Fruit fly (Drosophila melanogaster): Measurements from ENCODE around the gene CG3168.

The CG3168 gene

DNA sequence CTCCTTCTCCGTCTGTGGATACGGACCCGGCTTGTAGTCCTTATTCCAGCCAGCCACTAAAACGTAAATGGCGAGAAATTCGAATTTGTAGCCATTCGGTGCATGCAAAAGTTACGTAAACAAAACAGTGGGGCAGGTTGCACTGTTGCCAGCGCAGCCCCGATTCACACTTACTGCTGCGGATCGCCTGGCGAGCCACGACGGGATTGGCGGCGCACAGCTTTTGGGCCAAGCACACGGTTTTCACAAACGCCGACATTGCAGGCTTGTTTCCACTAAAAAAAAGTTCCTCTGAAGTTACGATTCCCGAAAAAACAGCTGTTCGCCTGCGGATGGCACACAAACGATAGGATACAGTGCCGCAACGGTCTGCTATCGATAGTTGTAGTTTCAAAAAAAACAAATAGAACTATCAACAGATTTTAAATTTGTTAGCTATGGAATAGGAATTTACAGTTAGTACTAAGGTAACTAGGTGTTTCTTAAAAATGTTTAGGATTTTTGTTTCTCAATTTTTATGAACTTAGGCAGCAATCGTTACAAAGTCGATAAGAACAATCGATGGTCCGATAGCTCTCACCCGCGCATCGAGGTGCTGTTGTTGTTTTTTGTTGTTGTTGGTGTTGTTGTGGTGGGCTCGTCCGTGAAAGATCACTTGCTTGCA is 61.8 kb downstream of the CG3168 start, which contains the start of gene Fum1 (continued):
- peak; percentile 70; the same call in 2 of the 3 replicates for TF ChIP-seq Opbp (GFP tag; IDR thresholded peaks at IDR 0.05; ENCODE audit: partially characterized antibody)
- peak; percentile 84 for TF ChIP-seq Bgb (GFP tag; IDR thresholded peaks at IDR 0.05; ENCODE audit: partially characterized antibody)
- no peak for TF ChIP-seq CG16815 (GFP tag; optimal IDR thresholded peaks at IDR 0.05)
- no peak for TF ChIP-seq CG16863 (GFP tag; optimal IDR thresholded peaks at IDR 0.05)
- no peak for TF ChIP-seq CG8281 (tag; optimal IDR thresholded peaks at IDR 0.05)
- no peak for TF ChIP-seq Kr (GFP tag; optimal IDR thresholded peaks at IDR 0.05)
- TF ChIP-seq CG32772 (GFP tag; IDR thresholded peaks at IDR 0.05) = no peak
- TF ChIP-seq CG17612 (GFP tag; IDR thresholded peaks at IDR 0.05) = no peak
- peak; percentile 78; the same call in 2 of the 3 replicates for TF ChIP-seq hb (GFP tag; IDR thresholded peaks at IDR 0.05; ENCODE audit: partially characterized antibody)
- TF ChIP-seq CG9932 (GFP tag; IDR thresholded peaks at IDR 0.05) = peak; percentile 37; the same call in 1 of the 2 replicates
- TF ChIP-seq Hmx (GFP tag; optimal IDR thresholded peaks at IDR 0.05) = no peak
- peak; percentile 89 for TF ChIP-seq vnd (GFP tag; IDR thresholded peaks at IDR 0.05; ENCODE audit: partially characterized antibody)
- no peak for TF ChIP-seq CG4730 (GFP tag; IDR thresholded peaks at IDR 0.05)
- peak in 1 of 2 experiments; percentile 4 for TF ChIP-seq Eip74EF (GFP tag; optimal IDR thresholded peaks at IDR 0.05)
- TF ChIP-seq row (GFP tag; IDR thresholded peaks at IDR 0.05) = peak; percentile 78
- peak; percentile 64; the same call in 2 of the 3 replicates for TF ChIP-seq zen2 (GFP tag; IDR thresholded peaks at IDR 0.05; ENCODE audit: partially characterized antibody)
- TF ChIP-seq C15 (GFP tag; IDR thresholded peaks at IDR 0.05) = no peak
- peak; percentile 22 for TF ChIP-seq CG1603 (tag; optimal IDR thresholded peaks at IDR 0.05)
- no peak for TF ChIP-seq ash1 (GFP tag; optimal IDR thresholded peaks at IDR 0.05)
- no peak for TF ChIP-seq Tbp (GFP tag; optimal IDR thresholded peaks at IDR 0.05)
- peak in 1 of 2 experiments; percentile 81 for TF ChIP-seq Pdp1 (GFP tag; optimal IDR thresholded peaks at IDR 0.05)

DNA sequence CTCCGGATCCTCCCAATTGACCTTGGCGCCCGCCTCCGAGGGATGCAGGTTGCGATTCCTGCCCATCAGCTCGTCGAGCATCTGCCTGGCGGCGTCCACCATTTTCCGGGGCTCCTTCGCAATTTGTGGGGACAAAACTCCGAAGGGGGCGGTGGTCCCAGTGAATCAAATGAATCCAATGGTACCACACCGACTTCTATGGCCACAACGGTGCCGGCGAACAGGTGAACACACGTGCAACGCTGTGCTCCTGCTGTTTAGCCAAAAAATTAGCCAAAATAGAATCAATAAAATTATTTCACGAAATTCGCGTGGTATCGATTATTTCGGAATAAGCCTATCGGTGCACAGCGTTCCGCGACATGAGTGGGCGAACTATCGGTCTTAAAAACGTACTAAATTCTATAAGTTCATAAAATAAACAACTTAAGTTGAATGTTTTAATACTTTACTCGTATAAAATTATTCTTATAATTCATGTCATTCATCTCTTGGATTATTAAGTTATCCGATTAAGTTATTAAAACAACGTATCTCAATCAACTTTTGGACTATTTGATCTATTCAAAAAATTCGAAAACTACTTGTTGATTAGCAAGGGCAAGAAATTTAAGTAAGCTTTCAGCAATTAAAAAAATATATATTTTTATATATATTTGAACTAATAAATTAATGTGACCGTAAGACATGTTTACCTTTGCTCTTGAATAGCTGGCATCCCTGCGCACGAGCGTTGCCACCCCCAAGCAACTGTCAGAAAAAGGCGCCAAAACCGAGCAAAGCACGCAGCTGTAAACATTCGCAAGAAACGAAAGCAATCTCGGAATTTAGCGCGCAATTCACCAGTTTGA is 65.9 kb downstream of the CG3168 start, which contains the start of the genes CG3198 and Mcm6:
TSS of gene CG3198 (minus strand) at position 337 of the 851 bp plus-strand sequence.
TSS of gene Mcm6 (plus strand) at position 751 of the 851 bp plus-strand sequence.
- TF ChIP-seq Nf-YC (tag; optimal IDR thresholded peaks at IDR 0.05) = peak; percentile 12
- TF ChIP-seq CG13287 (GFP tag; IDR thresholded peaks at IDR 0.05; ENCODE audit: partially characterized antibody) = peak; percentile 80
- TF ChIP-seq sr (GFP tag; IDR thresholded peaks at IDR 0.05) = peak; percentile 62; the same call in 2 of the 3 replicates
- TF ChIP-seq BEAF-32 (GFP tag; optimal IDR thresholded peaks at IDR 0.05) = peak; percentile 67
- TF ChIP-seq az2 (GFP tag; optimal IDR thresholded peaks at IDR 0.05) = no peak
- 0 out of 4 replicates have a peak, but pooled peaks have one; percentile 54 for TF ChIP-seq chinmo (GFP tag; IDR thresholded peaks at IDR 0.05; ENCODE audit: partially characterized antibody)
- TF ChIP-seq vnd (GFP tag; IDR thresholded peaks at IDR 0.05; ENCODE audit: partially characterized antibody) = peak; percentile 59; the same call in 1 of the 3 replicates
- no peak for TF ChIP-seq jumu (GFP tag; optimal IDR thresholded peaks at IDR 0.05)
- TF ChIP-seq Pdp1 (GFP tag; optimal IDR thresholded peaks at IDR 0.05) = no peak
- TF ChIP-seq cato (GFP tag; optimal IDR thresholded peaks at IDR 0.05; ENCODE audit: borderline replicate concordance) = no peak
- peak; percentile 42 for TF ChIP-seq CoRest (tag; optimal IDR thresholded peaks at IDR 0.05)
- 0 out of 2 replicates have a peak, but pooled peaks have one; percentile 17 for TF ChIP-seq Nf-YA (GFP tag; IDR thresholded peaks at IDR 0.05)
- TF ChIP-seq CTCF (GFP tag; optimal IDR thresholded peaks at IDR 0.05) = no peak
- TF ChIP-seq Dll (GFP tag; IDR thresholded peaks at IDR 0.05; ENCODE audit: partially characterized antibody) = peak; percentile 77
- peak; percentile 50 for TF ChIP-seq CG15514 (GFP tag; optimal IDR thresholded peaks at IDR 0.05)
- TF ChIP-seq CG9797 (GFP tag; optimal IDR thresholded peaks at IDR 0.05) = peak; percentile 61
- peak; percentile 52 for TF ChIP-seq CG2116 (GFP tag; optimal IDR thresholded peaks at IDR 0.05)
- peak; percentile 48; the same call in 1 of the 3 replicates for TF ChIP-seq zen2 (GFP tag; IDR thresholded peaks at IDR 0.05; ENCODE audit: partially characterized antibody)
- TF ChIP-seq CG16815 (GFP tag; optimal IDR thresholded peaks at IDR 0.05) = no peak
- TF ChIP-seq HLH4C (GFP tag; IDR thresholded peaks at IDR 0.05; ENCODE audit: partially characterized antibody) = peak; percentile 76
- peak; percentile 6 for TF ChIP-seq CG3995 (GFP tag; optimal IDR thresholded peaks at IDR 0.05)
- no peak for TF ChIP-seq hb (GFP tag; IDR thresholded peaks at IDR 0.05; ENCODE audit: partially characterized antibody)
- peak; percentile 1 for TF ChIP-seq CG13775 (GFP tag; optimal IDR thresholded peaks at IDR 0.05)
- peak; percentile 81 for TF ChIP-seq MESR4 (GFP tag; optimal IDR thresholded peaks at IDR 0.05)
- TF ChIP-seq pzg (GFP tag; optimal IDR thresholded peaks at IDR 0.05) = peak; percentile 48
- peak; percentile 51 for TF ChIP-seq Ets97D (GFP tag; optimal IDR thresholded peaks at IDR 0.05)
- TF ChIP-seq E2f2 (GFP tag; IDR thresholded peaks at IDR 0.05) = peak; percentile 82
- peak; percentile 68 for TF ChIP-seq Dref (GFP tag; IDR thresholded peaks at IDR 0.05)

Data from whole organism, embryonic.